Fruit fly (Drosophila melanogaster): ENCODE data around the gene CG3823.
A peak's percentile ranks its signal among the peaks of the same experiment; 100 is the strongest.

The CG3823 gene

dm6 chrX:6311516-6311915 is 7.7 kb downstream of the CG3823 start (continued):
- TF ChIP-seq ttk (GFP tag; IDR thresholded peaks at IDR 0.05) (peak; percentile 34; the same call in 1 of the 2 replicates), kay (GFP tag; optimal IDR thresholded peaks at IDR 0.05) (no peak), CG30403 (GFP tag; optimal IDR thresholded peaks at IDR 0.05) (peak; percentile 15), jumu (GFP tag; optimal IDR thresholded peaks at IDR 0.05) (no peak), CG8478 (optimal IDR thresholded peaks at IDR 0.05) (no peak), prd (optimal IDR thresholded peaks at IDR 0.05) (no peak), prd (GFP tag; IDR thresholded peaks at IDR 0.05) (peak; percentile 26; the same call in 1 of the 3 replicates), exex (tag; optimal IDR thresholded peaks at IDR 0.05) (no peak), h (optimal IDR thresholded peaks at IDR 0.05) (no peak), CG1603 (tag; optimal IDR thresholded peaks at IDR 0.05) (peak; percentile 3), ind (GFP tag; optimal IDR thresholded peaks at IDR 0.05) (peak; percentile 22), Camta (GFP tag; optimal IDR thresholded peaks at IDR 0.05) (no peak), p53 (GFP tag; optimal IDR thresholded peaks at IDR 0.05) (no peak), CG4707 (GFP tag; optimal IDR thresholded peaks at IDR 0.05) (no peak), dysf (GFP tag; IDR thresholded peaks at IDR 0.05) (peak; percentile 49; the same call in 2 of the 3 replicates), bowl (GFP tag; IDR thresholded peaks at IDR 0.05) (no peak), E2f1 (GFP tag; IDR thresholded peaks at IDR 0.05) (no peak), CG14860 (GFP tag; IDR thresholded peaks at IDR 0.05; ENCODE audit: partially characterized antibody) (no peak), CG3847 (GFP tag; IDR thresholded peaks at IDR 0.05) (no peak), abd-A (tag; optimal IDR thresholded peaks at IDR 0.05) (peak; percentile 51), Drgx (GFP tag; IDR thresholded peaks at IDR 0.05) (no peak), CkIIα-i1 (GFP tag; IDR thresholded peaks at IDR 0.05) (no peak), CG8765 (GFP tag; IDR thresholded peaks at IDR 0.05) (no peak), lilli (GFP tag; optimal IDR thresholded peaks at IDR 0.05) (peak; percentile 1), Scr (GFP tag; IDR thresholded peaks at IDR 0.05; ENCODE audit: partially characterized antibody) (no peak), grn (GFP tag; optimal IDR thresholded peaks at IDR 0.05) (no peak), luna (GFP tag; optimal IDR thresholded peaks at IDR 0.05) (no peak), CG43689 (GFP tag; IDR thresholded peaks at IDR 0.05) (no peak), CG13424 (tag; optimal IDR thresholded peaks at IDR 0.05) (peak; percentile 8), CG7556 (GFP tag; optimal IDR thresholded peaks at IDR 0.05) (peak; percentile 18), zen (tag; optimal IDR thresholded peaks at IDR 0.05) (no peak), gem (tag; optimal IDR thresholded peaks at IDR 0.05) (peak; percentile 40), pho (GFP tag; optimal IDR thresholded peaks at IDR 0.05) (no peak), CG11504 (tag; optimal IDR thresholded peaks at IDR 0.05) (peak; percentile 42), so (GFP tag; IDR thresholded peaks at IDR 0.05) (no peak), tup (GFP tag; optimal IDR thresholded peaks at IDR 0.05) (no peak), sens (GFP tag) (peak; percentile 71), CG10366 (GFP tag; IDR thresholded peaks at IDR 0.05) (no peak), dmrt99B (tag; optimal IDR thresholded peaks at IDR 0.05) (peak; percentile 52), Xrp1 (GFP tag; IDR thresholded peaks at IDR 0.05) (0 out of 2 replicates have a peak, but pooled peaks have one; percentile 28), CG18599 (GFP tag; optimal IDR thresholded peaks at IDR 0.05) (peak; percentile 61), Jarid2 (GFP tag; optimal IDR thresholded peaks at IDR 0.05) (no peak), Six4 (GFP tag; optimal IDR thresholded peaks at IDR 0.05) (no peak), pita (GFP tag; optimal IDR thresholded peaks at IDR 0.05) (no peak), corto (GFP tag; optimal IDR thresholded peaks at IDR 0.05) (no peak), Adf1 (GFP tag; IDR thresholded peaks at IDR 0.05) (peak; percentile 23; the same call in 1 of the 2 replicates), E2f2 (GFP tag; IDR thresholded peaks at IDR 0.05) (no peak), Ptx1 (GFP tag; IDR thresholded peaks at IDR 0.05) (peak; percentile 44; the same call in 1 of the 2 replicates), Hr78 (GFP tag; optimal IDR thresholded peaks at IDR 0.05) (no peak), CG31224 (GFP tag; IDR thresholded peaks at IDR 0.05) (no peak), CG6689 (GFP tag; IDR thresholded peaks at IDR 0.05) (peak; percentile 27; the same call in 1 of the 2 replicates), CG15073 (GFP tag; optimal IDR thresholded peaks at IDR 0.05) (no peak), z (GFP tag; IDR thresholded peaks at IDR 0.05) (no peak)

All from whole organism, embryonic.